Fruit fly (Drosophila melanogaster): ENCODE data around the gene Ilp2.

The Ilp2 gene

dm6 chr3L:9760151-9760749 is 39.2 kb upstream of the Ilp2 start, which contains the start of gene CG42268 (continued):
- TF ChIP-seq sens (GFP tag), result peak; percentile 62
- TF ChIP-seq Nf-YA (GFP tag; IDR thresholded peaks at IDR 0.05), result no peak
- no peak for TF ChIP-seq knrl (GFP tag; IDR thresholded peaks at IDR 0.05; ENCODE audit: partially characterized antibody)
- TF ChIP-seq bigmax (GFP tag; optimal IDR thresholded peaks at IDR 0.05), result no peak
- TF ChIP-seq CG13296 (GFP tag; optimal IDR thresholded peaks at IDR 0.05), result peak; percentile 20
- peak; percentile 81 for TF ChIP-seq Med (GFP tag)
- peak; percentile 71 for TF ChIP-seq CG11695 (GFP tag; IDR thresholded peaks at IDR 0.05)
- TF ChIP-seq Fer1 (GFP tag; optimal IDR thresholded peaks at IDR 0.05), result peak; percentile 36
- TF ChIP-seq Dp (GFP tag; optimal IDR thresholded peaks at IDR 0.05), result no peak
- TF ChIP-seq caup (GFP tag; optimal IDR thresholded peaks at IDR 0.05; ENCODE audit: severe bottlenecking), result peak; percentile 21
- peak; percentile 63 for TF ChIP-seq ftz-f1 (GFP tag; optimal IDR thresholded peaks at IDR 0.05)

- no peak for TF ChIP-seq al (GFP tag; IDR thresholded peaks at IDR 0.05)
- no peak for TF ChIP-seq NC2α (GFP tag; optimal IDR thresholded peaks at IDR 0.05)
- TF ChIP-seq CG13424 (tag; optimal IDR thresholded peaks at IDR 0.05), result no peak
- no peak for TF ChIP-seq slou (GFP tag; optimal IDR thresholded peaks at IDR 0.05)
- no peak for TF ChIP-seq run (tag; optimal IDR thresholded peaks at IDR 0.05)
- peak; percentile 46 for TF ChIP-seq CG6813 (GFP tag; optimal IDR thresholded peaks at IDR 0.05)
- TF ChIP-seq nmo (GFP tag; optimal IDR thresholded peaks at IDR 0.05), result no peak
- no peak for TF ChIP-seq CG17802 (tag; optimal IDR thresholded peaks at IDR 0.05)
- TF ChIP-seq CG12071 (GFP tag; optimal IDR thresholded peaks at IDR 0.05), result peak; percentile 45
- TF ChIP-seq Bteb2 (GFP tag; optimal IDR thresholded peaks at IDR 0.05), result no peak
- no peak for TF ChIP-seq Sox100B (GFP tag; optimal IDR thresholded peaks at IDR 0.05)
- no peak for TF ChIP-seq CG17385 (GFP tag; optimal IDR thresholded peaks at IDR 0.05)
- TF ChIP-seq CG1647 (GFP tag; optimal IDR thresholded peaks at IDR 0.05), result no peak
- no peak for TF ChIP-seq vnd (GFP tag; IDR thresholded peaks at IDR 0.05; ENCODE audit: partially characterized antibody)
- no peak for TF ChIP-seq usp (GFP tag; optimal IDR thresholded peaks at IDR 0.05)
- TF ChIP-seq CG34376 (GFP tag; optimal IDR thresholded peaks at IDR 0.05), result peak; percentile 36
- no peak for TF ChIP-seq CG9609 (GFP tag; optimal IDR thresholded peaks at IDR 0.05)
- no peak for TF ChIP-seq luna (GFP tag; optimal IDR thresholded peaks at IDR 0.05)
- TF ChIP-seq E2f1 (GFP tag; IDR thresholded peaks at IDR 0.05), result no peak
- no peak for TF ChIP-seq ato (GFP tag; IDR thresholded peaks at IDR 0.05; ENCODE audit: partially characterized antibody)
- peak; percentile 45 for TF ChIP-seq nom (GFP tag; optimal IDR thresholded peaks at IDR 0.05)
- TF ChIP-seq CG33213 (GFP tag; optimal IDR thresholded peaks at IDR 0.05), result no peak
- TF ChIP-seq cas (GFP tag; IDR thresholded peaks at IDR 0.05), result no peak
- no peak for TF ChIP-seq CG6689 (GFP tag; IDR thresholded peaks at IDR 0.05)
- TF ChIP-seq gsb-n (tag; optimal IDR thresholded peaks at IDR 0.05), result no peak
- no peak for TF ChIP-seq MESR4 (GFP tag; optimal IDR thresholded peaks at IDR 0.05)
- TF ChIP-seq grau (tag; optimal IDR thresholded peaks at IDR 0.05), result no peak
- TF ChIP-seq bsh (GFP tag; optimal IDR thresholded peaks at IDR 0.05), result peak in 1 of 2 experiments; percentile 5
- no peak for TF ChIP-seq CG3847 (GFP tag; IDR thresholded peaks at IDR 0.05)
- TF ChIP-seq CG1529 (GFP tag; optimal IDR thresholded peaks at IDR 0.05), result no peak
- TF ChIP-seq CG10431 (GFP tag; optimal IDR thresholded peaks at IDR 0.05), result no peak
- TF ChIP-seq ind (GFP tag; optimal IDR thresholded peaks at IDR 0.05), result no peak
- no peak for TF ChIP-seq Nf-YB (GFP tag; optimal IDR thresholded peaks at IDR 0.05)
- TF ChIP-seq CG3726 (GFP tag; IDR thresholded peaks at IDR 0.05), result no peak
- no peak for TF ChIP-seq HLHmδ (GFP tag; optimal IDR thresholded peaks at IDR 0.05)
- no peak for TF ChIP-seq CG4424 (GFP tag; optimal IDR thresholded peaks at IDR 0.05)
- peak; percentile 82; the same call in 2 of the 4 replicates for TF ChIP-seq chinmo (GFP tag; IDR thresholded peaks at IDR 0.05; ENCODE audit: partially characterized antibody)
- no peak for TF ChIP-seq Neu2 (GFP tag; optimal IDR thresholded peaks at IDR 0.05; ENCODE audit: borderline replicate concordance)
Observed at dm6 chr3L:9762036-9762597, 37.4 kb upstream of the Ilp2 start.
